Fruit fly (Drosophila melanogaster): ENCODE data around the gene CG14143.

dm6 chr3L:11096195-11096908, 38.4 kb upstream of the CG14143 start, which contains the start of the genes CG46439, Iyd and CG33947:
- TF ChIP-seq HLH106 (tag; optimal IDR thresholded peaks at IDR 0.05): peak; percentile 23
- no peak for TF ChIP-seq pan (optimal IDR thresholded peaks at IDR 0.05)
- no peak for TF ChIP-seq dmrt93B (GFP tag; optimal IDR thresholded peaks at IDR 0.05)
- TF ChIP-seq usp (GFP tag; optimal IDR thresholded peaks at IDR 0.05): no peak

Data from whole organism, wandering third instar larva.